Worm (Caenorhabditis elegans): ENCODE results near the gene miz-1.

ce11 chrIV:10820837-10821671 lies 8.9 kb downstream of the miz-1 start:
- TF ChIP-seq nhr-76 (tag; optimal IDR thresholded peaks at IDR 0.05) (no peak), ama-1 (optimal IDR thresholded peaks at IDR 0.05) (no peak), nhr-28 (tag; optimal IDR thresholded peaks at IDR 0.05) (no peak), pqm-1 (tag; optimal IDR thresholded peaks at IDR 0.05) (no peak), nhr-23 (tag; optimal IDR thresholded peaks at IDR 0.05) (no peak), zag-1 (tag; optimal IDR thresholded peaks at IDR 0.05) (no peak), nhr-237 (tag; optimal IDR thresholded peaks at IDR 0.05) (no peak), tbx-2 (tag; optimal IDR thresholded peaks at IDR 0.05) (no peak), daf-12 (tag; optimal IDR thresholded peaks at IDR 0.05) (no peak), lin-39 (tag; optimal IDR thresholded peaks at IDR 0.05) (no peak), fos-1 (tag; optimal IDR thresholded peaks at IDR 0.05) (no peak)
